Fruit fly (Drosophila melanogaster): ENCODE measurements around the gene Klp98A.

The Klp98A gene

DNA sequence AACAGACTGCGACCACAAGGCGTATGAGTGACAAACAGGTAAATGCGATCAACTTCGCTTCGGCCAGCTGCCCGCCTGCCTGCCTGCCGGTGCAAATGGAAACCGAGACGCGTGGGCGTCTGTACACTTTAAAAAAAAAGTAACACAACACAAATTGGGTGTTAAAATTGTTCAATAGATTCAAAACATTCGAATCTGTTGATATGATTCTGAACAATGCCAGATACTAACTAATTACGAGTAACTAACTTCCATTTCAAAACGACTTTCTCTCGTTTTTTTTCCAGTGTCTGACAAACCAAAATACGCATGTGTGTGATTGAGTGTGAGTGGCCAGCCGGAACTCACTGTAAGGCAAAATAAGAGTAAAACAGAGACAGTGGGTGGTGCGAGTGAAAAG lies 10.8 kb upstream of the Klp98A start (continued):
- TF ChIP-seq CG15479 (GFP tag; optimal IDR thresholded peaks at IDR 0.05) (no peak), CG9797 (GFP tag; optimal IDR thresholded peaks at IDR 0.05) (no peak), stwl (tag; optimal IDR thresholded peaks at IDR 0.05) (no peak), phol (tag; optimal IDR thresholded peaks at IDR 0.05) (peak; percentile 86), CG4617 (GFP tag; optimal IDR thresholded peaks at IDR 0.05; ENCODE audit: borderline replicate concordance) (peak; percentile 45), CG9727 (GFP tag; optimal IDR thresholded peaks at IDR 0.05) (peak; percentile 87), D (optimal IDR thresholded peaks at IDR 0.05) (no peak), D (GFP tag; optimal IDR thresholded peaks at IDR 0.05) (peak; percentile 68), CG15011 (GFP tag; optimal IDR thresholded peaks at IDR 0.05) (peak; percentile 78), Xbp1 (GFP tag; optimal IDR thresholded peaks at IDR 0.05) (peak; percentile 76), kah (GFP tag; optimal IDR thresholded peaks at IDR 0.05) (peak; percentile 81), CG13296 (GFP tag; optimal IDR thresholded peaks at IDR 0.05) (peak; percentile 92), CG32532 (GFP tag; IDR thresholded peaks at IDR 0.05) (peak; percentile 94), CG15073 (GFP tag; optimal IDR thresholded peaks at IDR 0.05) (no peak), CG2120 (GFP tag; optimal IDR thresholded peaks at IDR 0.05) (peak; percentile 86), chif (GFP tag; optimal IDR thresholded peaks at IDR 0.05) (peak; percentile 70 to 76), CG11085 (GFP tag; IDR thresholded peaks at IDR 0.05) (peak; percentile 75), CG4404 (GFP tag; IDR thresholded peaks at IDR 0.05) (peak; percentile 61), danr (GFP tag; IDR thresholded peaks at IDR 0.05) (peak; percentile 88), CoRest (tag; optimal IDR thresholded peaks at IDR 0.05) (no peak), seq (GFP tag; IDR thresholded peaks at IDR 0.05) (peak; percentile 89), CG43689 (GFP tag; IDR thresholded peaks at IDR 0.05) (peak; percentile 68), slp2 (GFP tag; optimal IDR thresholded peaks at IDR 0.05) (peak; percentile 56), ken (GFP tag; IDR thresholded peaks at IDR 0.05) (peak; percentile 74), CTCF (GFP tag; optimal IDR thresholded peaks at IDR 0.05) (peak; percentile 51), CG7987 (GFP tag; optimal IDR thresholded peaks at IDR 0.05) (peak; percentile 76), CG4820 (GFP tag; optimal IDR thresholded peaks at IDR 0.05) (peak; percentile 86), nom (GFP tag; optimal IDR thresholded peaks at IDR 0.05) (peak; percentile 28), wek (GFP tag; optimal IDR thresholded peaks at IDR 0.05) (peak; percentile 3), btn (GFP tag; optimal IDR thresholded peaks at IDR 0.05) (peak; percentile 90), gcm (GFP tag; optimal IDR thresholded peaks at IDR 0.05) (no peak), peb (GFP tag; IDR thresholded peaks at IDR 0.05) (peak; percentile 78), hbn (GFP tag; IDR thresholded peaks at IDR 0.05; ENCODE audit: partially characterized antibody) (no peak), Usf (GFP tag; optimal IDR thresholded peaks at IDR 0.05) (no peak), row (GFP tag; IDR thresholded peaks at IDR 0.05) (peak; percentile 86), fu2 (GFP tag; optimal IDR thresholded peaks at IDR 0.05) (peak; percentile 75), Ets65A (GFP tag) (peak; percentile 99), Dfd (GFP tag; optimal IDR thresholded peaks at IDR 0.05) (no peak), Mes4 (GFP tag; optimal IDR thresholded peaks at IDR 0.05) (peak; percentile 58), usp (GFP tag; optimal IDR thresholded peaks at IDR 0.05) (no peak), exex (tag; optimal IDR thresholded peaks at IDR 0.05) (peak; percentile 68), chm (GFP tag; IDR thresholded peaks at IDR 0.05) (peak; percentile 70; the same call in 1 of the 2 replicates), da (GFP tag; optimal IDR thresholded peaks at IDR 0.05) (peak; percentile 63), Rfx (GFP tag; IDR thresholded peaks at IDR 0.05) (peak; percentile 96), CG18476 (GFP tag; optimal IDR thresholded peaks at IDR 0.05) (peak; percentile 77), hkb (optimal IDR thresholded peaks at IDR 0.05) (no peak), hkb (GFP tag; IDR thresholded peaks at IDR 0.05) (peak; percentile 94), psq (GFP tag; optimal IDR thresholded peaks at IDR 0.05) (peak; percentile 36), Hey (tag; optimal IDR thresholded peaks at IDR 0.05) (no peak), corto (GFP tag; optimal IDR thresholded peaks at IDR 0.05) (peak; percentile 49), lov (optimal IDR thresholded peaks at IDR 0.05) (no peak), lov (GFP tag; IDR thresholded peaks at IDR 0.05) (peak; percentile 73; the same call in 1 of the 3 replicates), CG7963 (GFP tag; IDR thresholded peaks at IDR 0.05; ENCODE audit: partially characterized antibody) (no peak)
